Fruit fly (Drosophila melanogaster) whole organism, adult: ENCODE results near the gene PolD1.

Experiments
- CG11617 ChIP-seq: fragments of 200-800 bp; sonication (Bioruptor generic); optimal IDR thresholded peaks from 2 replicates; lab custom pipeline; 2017; ENCODE audit warnings: mild to moderate bottlenecking, missing biosample characterization, missing genetic modification reagents, missing genetic modification characterization
- CG14711 ChIP-seq: fragments of 200-800 bp; sonication (Bioruptor generic); optimal IDR thresholded peaks from 2 replicates; lab custom pipeline; 2018; ENCODE audit warnings: missing biosample characterization, mild to moderate bottlenecking, missing genetic modification characterization, moderate library complexity
- CG5204 ChIP-seq: fragments of 200-800 bp; sonication (Bioruptor generic); optimal IDR thresholded peaks from 2 replicates; lab custom pipeline; 2016; ENCODE audit warnings: missing biosample characterization, missing genetic modification characterization
- CG7045 ChIP-seq: fragments of 200-800 bp; sonication (Bioruptor generic); optimal IDR thresholded peaks from 2 replicates; lab custom pipeline; 2017; ENCODE audit warnings: missing biosample characterization, mild to moderate bottlenecking, missing genetic modification characterization
- CG7101 ChIP-seq: fragments of 200-800 bp; sonication (Bioruptor generic); optimal IDR thresholded peaks from 2 replicates; lab custom pipeline; 2018; ENCODE audit warnings: missing biosample characterization, mild to moderate bottlenecking, missing genetic modification characterization, moderate library complexity
- Crg-1 ChIP-seq: fragments of 200-800 bp; sonication (Bioruptor generic); optimal IDR thresholded peaks from 2 replicates; lab custom pipeline; 2016; ENCODE audit warnings: missing biosample characterization, missing genetic modification characterization
- Hr96 ChIP-seq: fragments of 200-800 bp; sonication (Bioruptor generic); optimal IDR thresholded peaks from 2 replicates; lab custom pipeline; 2016; ENCODE audit warnings: missing biosample characterization, missing genetic modification characterization
- Mnt ChIP-seq: fragments of 200-800 bp; sonication (Bioruptor generic); optimal IDR thresholded peaks from 2 replicates; lab custom pipeline; 2016; ENCODE audit warnings: missing biosample characterization, mild to moderate bottlenecking, missing genetic modification characterization
- bab1 ChIP-seq: fragments of 200-800 bp; sonication (Bioruptor generic); optimal IDR thresholded peaks from 3 replicates; lab custom pipeline; 2019; ENCODE audit warnings: missing biosample characterization, mild to moderate bottlenecking, missing genetic modification characterization, moderate library complexity
- cnc ChIP-seq, 2 experiments: fragments of >200 bp; optimal IDR thresholded peaks; 2 replicates each; lab custom pipeline; 2017
- kay ChIP-seq: fragments of 200-800 bp; sonication (Bioruptor generic); peaks from one replicate; lab custom pipeline; 2016; ENCODE audit warnings: missing biosample characterization, missing genetic modification characterization, borderline replicate concordance
- pad ChIP-seq: fragments of 200-800 bp; sonication (Bioruptor generic); optimal IDR thresholded peaks from 3 replicates; lab custom pipeline; 2017; ENCODE audit warnings: missing biosample characterization, missing genetic modification characterization, mild to moderate bottlenecking, moderate library complexity, missing genetic modification reagents
- tj ChIP-seq: fragments of 200-800 bp; sonication (Bioruptor generic); optimal IDR thresholded peaks from 3 replicates; lab custom pipeline; 2017; ENCODE audit warnings: missing biosample characterization, mild to moderate bottlenecking, missing genetic modification characterization, moderate library complexity
- toe ChIP-seq: fragments of 200-800 bp; sonication (Bioruptor generic); optimal IDR thresholded peaks from 2 replicates; lab custom pipeline; 2016; ENCODE audit warnings: missing biosample characterization, missing genetic modification characterization

DNA sequence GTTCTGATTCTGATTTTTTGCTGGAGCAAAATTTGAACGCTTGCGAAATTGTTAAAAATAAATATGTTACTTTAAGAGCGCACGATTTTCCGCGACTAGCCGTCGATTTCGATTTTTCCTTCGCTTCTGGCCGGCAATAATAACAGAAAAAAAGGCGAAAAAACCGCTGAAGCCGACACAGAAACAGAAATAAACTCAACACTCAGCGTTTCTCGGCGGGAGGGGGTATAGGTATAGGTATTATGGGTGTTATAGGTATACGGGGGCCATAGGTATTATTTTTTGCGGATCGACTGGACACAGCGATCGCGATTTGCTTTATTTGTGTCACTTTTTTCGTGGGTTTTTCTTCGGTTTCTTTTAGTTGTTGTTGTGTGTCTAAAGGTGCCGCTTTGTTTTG, 35.3 kb downstream of the PolD1 start:
- TF ChIP-seq CG11617 (no peak), Hr96 (GFP tag; lab: Kevin White, UChicago) (no peak), CG14711 (tag; lab: Kevin White, UChicago) (no peak), bab1 (GFP tag; lab: Kevin White, UChicago) (no peak), kay (GFP tag; lab: Kevin White, UChicago) (no peak), CG7045 (GFP tag; lab: Kevin White, UChicago) (no peak), cnc (optimal IDR thresholded peaks at IDR 0.05; lab: Kevin White, UChicago) (no peak), Crg-1 (GFP tag; lab: Kevin White, UChicago) (no peak), CG5204 (GFP tag; lab: Kevin White, UChicago) (no peak), CG7101 (tag; lab: Kevin White, UChicago) (no peak), toe (no peak), tj (GFP tag; lab: Kevin White, UChicago) (peak; percentile 93), Mnt (GFP tag; lab: Kevin White, UChicago) (no peak), pad (GFP tag; lab: Kevin White, UChicago) (no peak)
